Worm (Caenorhabditis elegans) whole organism, mixed stage, embryonic: ENCODE data around the gene C49C8.1.

ENCODE experiments used
- M03D4.4 ChIP-seq: sonication (generic microtip); optimal IDR thresholded peaks from 2 replicates; lab custom pipeline; 2017; ENCODE audit warnings: mild to moderate bottlenecking, missing genetic modification characterization, missing compliant biosample characterization
- blmp-1 ChIP-seq: fragments of 150-350 bp; optimal IDR thresholded peaks from 2 replicates; lab custom pipeline; 2014; ENCODE audit warnings: missing biosample characterization, missing genetic modification characterization
- ceh-39 ChIP-seq: fragments of 150-350 bp; optimal IDR thresholded peaks from 2 replicates; lab custom pipeline; 2014; ENCODE audit warnings: missing biosample characterization, missing genetic modification characterization
- ceh-43 ChIP-seq: fragments of 200-800 bp; sonication (Bioruptor generic); optimal IDR thresholded peaks from 2 replicates; lab custom pipeline; 2018; ENCODE audit warnings: mild to moderate bottlenecking, missing genetic modification characterization, moderate library complexity, missing compliant biosample characterization
- cnd-1 ChIP-seq: fragments of 200-800 bp; sonication (Bioruptor generic); optimal IDR thresholded peaks from 2 replicates; lab custom pipeline; 2018; ENCODE audit warnings: mild to moderate bottlenecking, missing genetic modification characterization, missing compliant biosample characterization
- drap-1 ChIP-seq: fragments of 200-800 bp; sonication (Bioruptor generic); optimal IDR thresholded peaks from 3 replicates; lab custom pipeline; 2018; ENCODE audit warnings: mild to moderate bottlenecking, missing genetic modification characterization, missing compliant biosample characterization
- elt-1 ChIP-seq: sonication (generic microtip); optimal IDR thresholded peaks from 2 replicates; lab custom pipeline; 2017; ENCODE audit warnings: missing genetic modification characterization, mild to moderate bottlenecking, missing compliant biosample characterization, antibody characterized with exemption, moderate library complexity, borderline replicate concordance; ENCODE audit not compliant: insufficient read depth
- elt-3 ChIP-seq: fragments of 150-350 bp; optimal IDR thresholded peaks from 2 replicates; lab custom pipeline; 2014; ENCODE audit warnings: missing biosample characterization, missing genetic modification characterization
- flh-1 ChIP-seq: fragments of 200-800 bp; sonication (Bioruptor generic); optimal IDR thresholded peaks from 2 replicates; lab custom pipeline; 2018; ENCODE audit warnings: mild to moderate bottlenecking, missing genetic modification characterization, moderate library complexity, missing compliant biosample characterization
- hlh-1 ChIP-seq: fragments of 150-350 bp; optimal IDR thresholded peaks from 2 replicates; lab custom pipeline; 2014; ENCODE audit warnings: missing biosample characterization, missing genetic modification reagents, missing genetic modification characterization
- lin-13 ChIP-seq: fragments of 150-350 bp; optimal IDR thresholded peaks from 2 replicates; lab custom pipeline; 2014; ENCODE audit warnings: missing biosample characterization, missing genetic modification characterization
- lin-32 ChIP-seq: fragments of 200-800 bp; sonication (Bioruptor generic); optimal IDR thresholded peaks from 2 replicates; lab custom pipeline; 2018; ENCODE audit warnings: mild to moderate bottlenecking, missing genetic modification characterization, missing compliant biosample characterization
- mep-1 ChIP-seq: fragments of 150-350 bp; optimal IDR thresholded peaks from 2 replicates; lab custom pipeline; 2017; ENCODE audit warnings: missing biosample characterization, missing genetic modification reagents, missing genetic modification characterization, inconsistent platforms
- mls-2 ChIP-seq: sonication (generic microtip); optimal IDR thresholded peaks from 2 replicates; lab custom pipeline; 2016; ENCODE audit warnings: mild to moderate bottlenecking, missing genetic modification characterization, moderate library complexity, missing compliant biosample characterization
- nhr-12 ChIP-seq: fragments of 150-350 bp; optimal IDR thresholded peaks from 2 replicates; lab custom pipeline; 2014; ENCODE audit warnings: missing biosample characterization, missing genetic modification characterization
- nhr-2 ChIP-seq: fragments of 150-350 bp; optimal IDR thresholded peaks from 2 replicates; lab custom pipeline; 2014; ENCODE audit warnings: missing biosample characterization, missing genetic modification characterization
- nhr-28 ChIP-seq: fragments of 150-350 bp; optimal IDR thresholded peaks from 2 replicates; lab custom pipeline; 2014; ENCODE audit warnings: missing biosample characterization, missing genetic modification characterization
- nhr-76 ChIP-seq: sonication (generic microtip); optimal IDR thresholded peaks from 2 replicates; lab custom pipeline; 2017; ENCODE audit warnings: missing biosample characterization, missing genetic modification characterization
- pha-4 ChIP-seq: fragments of 150-350 bp; optimal IDR thresholded peaks from 2 replicates; lab custom pipeline; 2018; ENCODE audit warnings: missing biosample characterization, missing genetic modification reagents, missing genetic modification characterization
- sem-2 ChIP-seq: fragments of 200-800 bp; sonication (Bioruptor generic); optimal IDR thresholded peaks from 2 replicates; lab custom pipeline; 2018; ENCODE audit warnings: mild to moderate bottlenecking, missing genetic modification characterization, missing compliant biosample characterization
- snpc-4 ChIP-seq: fragments of 150-350 bp; optimal IDR thresholded peaks from 2 replicates; lab custom pipeline; 2014; ENCODE audit warnings: missing biosample characterization, missing genetic modification characterization
- sptf-1 ChIP-seq: sonication (generic microtip); optimal IDR thresholded peaks from 2 replicates; lab custom pipeline; 2017; ENCODE audit warnings: mild to moderate bottlenecking, missing genetic modification characterization, moderate library complexity, missing compliant biosample characterization
- tbx-8 ChIP-seq: fragments of 200-800 bp; sonication (Bioruptor generic); optimal IDR thresholded peaks from 2 replicates; lab custom pipeline; 2018; ENCODE audit warnings: mild to moderate bottlenecking, missing genetic modification characterization, moderate library complexity, missing compliant biosample characterization
- unc-120 ChIP-seq: sonication (generic microtip); optimal IDR thresholded peaks from 2 replicates; lab custom pipeline; 2017; ENCODE audit warnings: missing genetic modification characterization, missing compliant biosample characterization; ENCODE audit not compliant: poor library complexity, severe bottlenecking
- unc-62 ChIP-seq: fragments of 150-350 bp; optimal IDR thresholded peaks from 2 replicates; lab custom pipeline; 2014; ENCODE audit warnings: missing biosample characterization, missing genetic modification reagents, missing genetic modification characterization
- zip-8 ChIP-seq: fragments of 150-350 bp; optimal IDR thresholded peaks from 2 replicates; lab custom pipeline; 2014; ENCODE audit warnings: missing biosample characterization, missing genetic modification characterization
- ztf-11 ChIP-seq: fragments of 150-350 bp; optimal IDR thresholded peaks from 2 replicates; lab custom pipeline; 2014; ENCODE audit warnings: missing biosample characterization, missing genetic modification characterization

Gene C49C8.1

ce11 chrIV:8654115-8654628 is at the start of gene C49C8.1:
Gene C49C8.1 (plus strand): TSS chrIV:8654578.
- TF ChIP-seq nhr-2 (tag; lab: Kevin White, UChicago): no peak
- TF ChIP-seq cnd-1 (tag; lab: Kevin White, UChicago): no peak
- peak; percentile 92 for TF ChIP-seq zip-8 (tag; lab: Kevin White, UChicago)
- TF ChIP-seq ceh-43 (GFP tag; lab: Kevin White, UChicago): no peak

ce11 chrIV:8605217-8605616 is 49.2 kb upstream of the C49C8.1 start:
- TF ChIP-seq hlh-1 (peak; percentile 42), unc-120 (tag; lab: Kevin White, UChicago) (peak; percentile 65), nhr-2 (tag; lab: Kevin White, UChicago) (no peak), unc-62 (GFP tag; lab: Kevin White, UChicago) (peak; percentile 7)

DNA sequence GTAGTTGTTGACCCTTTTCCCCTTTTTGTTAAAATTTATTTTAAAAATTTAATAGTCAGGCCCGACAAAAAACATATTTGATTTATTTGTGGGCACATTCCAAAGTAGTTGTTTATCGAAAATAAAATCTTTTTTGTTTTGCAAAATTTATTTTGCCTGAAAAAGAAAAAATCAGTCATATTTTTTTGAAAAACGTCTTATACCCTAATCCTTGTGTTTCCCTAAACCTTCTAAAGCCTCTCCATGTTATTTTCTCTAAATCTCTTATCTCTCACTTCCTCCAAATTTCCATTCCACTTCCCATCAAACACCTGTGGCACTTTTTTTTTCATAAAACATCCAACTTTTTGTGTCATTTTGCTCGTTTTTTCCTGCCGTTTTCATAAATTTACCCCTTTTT is 46.2 kb upstream of the C49C8.1 start:
- TF ChIP-seq nhr-2 (tag; lab: Kevin White, UChicago) (no peak), lin-32 (GFP tag; lab: Kevin White, UChicago) (no peak), mep-1 (tag; lab: Kevin White, UChicago) (no peak), tbx-8 (GFP tag; lab: Kevin White, UChicago) (no peak), mls-2 (tag; lab: Kevin White, UChicago) (no peak), ztf-11 (tag; lab: Kevin White, UChicago) (no peak), blmp-1 (tag; lab: Kevin White, UChicago) (no peak), pha-4 (tag; lab: Kevin White, UChicago) (no peak), flh-1 (GFP tag; lab: Kevin White, UChicago) (no peak), sptf-1 (tag; lab: Kevin White, UChicago) (no peak), sem-2 (GFP tag; lab: Kevin White, UChicago) (no peak), unc-62 (GFP tag; lab: Kevin White, UChicago) (no peak), elt-3 (no peak), lin-13 (tag; lab: Kevin White, UChicago) (no peak), hlh-1 (no peak), nhr-12 (tag; lab: Kevin White, UChicago) (no peak), drap-1 (GFP tag; lab: Kevin White, UChicago) (no peak)

- TF ChIP-seq zip-8 (tag; lab: Kevin White, UChicago) (no peak), lin-13 (tag; lab: Kevin White, UChicago) (no peak), snpc-4 (tag; lab: Kevin White, UChicago) (no peak), M03D4.4 (tag; lab: Kevin White, UChicago) (no peak), nhr-76 (tag; lab: Kevin White, UChicago) (no peak), unc-62 (GFP tag; lab: Kevin White, UChicago) (no peak), unc-120 (tag; lab: Kevin White, UChicago) (no peak), blmp-1 (tag; lab: Kevin White, UChicago) (no peak), nhr-12 (tag; lab: Kevin White, UChicago) (no peak)
These were observed 45.4 kb upstream of the C49C8.1 start, which contains the start of gene F42A9.6 for ce11 chrIV:8608934-8609333. Gene F42A9.6 (plus strand): TSS chrIV:8609234.

DNA sequence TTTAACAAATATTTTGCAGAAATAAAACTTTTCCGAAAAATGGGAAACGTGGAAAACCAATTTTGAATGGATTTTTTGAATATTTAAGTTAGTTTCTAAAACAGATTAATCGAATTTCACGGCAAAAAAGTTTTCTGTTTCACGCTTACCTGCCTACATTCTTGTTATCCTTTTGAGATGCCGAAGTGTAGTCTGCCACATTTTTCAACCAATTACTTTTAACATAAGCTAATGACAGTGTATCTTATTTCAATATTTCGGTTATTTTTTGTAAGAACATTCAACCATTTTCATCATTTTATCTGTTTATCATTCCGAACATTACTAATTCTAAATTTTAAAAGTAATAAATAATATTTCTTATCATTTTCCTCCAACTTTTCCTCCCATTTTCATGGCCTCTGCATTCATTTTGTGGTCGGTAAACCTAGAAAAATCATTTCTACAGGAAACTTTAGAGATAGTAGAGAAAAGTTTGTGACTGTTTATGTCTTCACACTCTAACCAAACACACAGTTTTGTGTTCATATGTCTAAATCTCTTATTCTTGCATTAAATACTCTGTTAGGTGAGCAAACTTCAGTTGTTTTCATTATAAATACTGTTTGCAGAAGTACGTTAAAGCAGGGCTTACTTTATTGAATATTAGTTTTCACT is 42.4 kb upstream of the C49C8.1 start, which contains the start of the genes F42A9.17 and cyp-33E2:
Gene F42A9.17, minus strand, starts transcription at position 51 of the 657 bp plus-strand sequence.
Gene cyp-33E2, plus strand, starts transcription at position 449 of the 657 bp plus-strand sequence.
- TF ChIP-seq M03D4.4 (tag; lab: Kevin White, UChicago): no peak
- TF ChIP-seq mep-1 (tag; lab: Kevin White, UChicago): no peak
- no peak for TF ChIP-seq ceh-39 (tag; lab: Kevin White, UChicago)
- no peak for TF ChIP-seq sem-2 (GFP tag; lab: Kevin White, UChicago)
- TF ChIP-seq blmp-1 (tag; lab: Kevin White, UChicago): no peak
- TF ChIP-seq nhr-28 (tag; lab: Kevin White, UChicago): no peak
- no peak for TF ChIP-seq elt-1 (tag; lab: Kevin White, UChicago)
- no peak for TF ChIP-seq ceh-43 (GFP tag; lab: Kevin White, UChicago)
- TF ChIP-seq nhr-76 (tag; lab: Kevin White, UChicago): no peak
